Fruit fly (Drosophila melanogaster) whole organism, embryonic: Measurements from ENCODE around the gene raw.

ENCODE experiments used
- CG10267 ChIP-seq: fragments of 200-800 bp; sonication (Bioruptor generic); optimal IDR thresholded peaks from 2 replicates; lab custom pipeline; 2018; ENCODE audit warnings: missing biosample characterization, mild to moderate bottlenecking, missing genetic modification characterization, moderate library complexity
- CG11695 ChIP-seq: fragments of 200-800 bp; sonication (Bioruptor generic); IDR thresholded peaks from 3 replicates; pipeline ENCODE4 v1.3.6; 2022; ENCODE audit warnings: missing biosample characterization, missing genetic modification characterization
- CG13296 ChIP-seq: fragments of 200-800 bp; sonication (Bioruptor generic); optimal IDR thresholded peaks from 3 replicates; lab custom pipeline; 2018; ENCODE audit warnings: missing biosample characterization, mild to moderate bottlenecking, missing genetic modification characterization
- CG14441 ChIP-seq: fragments of 200-800 bp; sonication (Bioruptor generic); IDR thresholded peaks from 2 replicates; pipeline ENCODE4 v1.3.6; 2022; ENCODE audit warnings: missing biosample characterization, missing genetic modification characterization
- CG1602 ChIP-seq: fragments of 200-800 bp; sonication (Bioruptor generic); optimal IDR thresholded peaks from 3 replicates; lab custom pipeline; 2016; ENCODE audit warnings: missing biosample characterization, missing genetic modification characterization
- CG17186 ChIP-seq: fragments of 200-800 bp; sonication (Bioruptor generic); optimal IDR thresholded peaks from 3 replicates; lab custom pipeline; 2017; ENCODE audit warnings: missing biosample characterization, missing genetic modification reagents, missing genetic modification characterization
- CG17361 ChIP-seq: fragments of 200-800 bp; sonication (Bioruptor generic); IDR thresholded peaks from 3 replicates; pipeline ENCODE4 v1.3.6; 2022; ENCODE audit warnings: missing biosample characterization, missing genetic modification characterization
- CG2116 ChIP-seq: fragments of 200-800 bp; sonication (Bioruptor generic); optimal IDR thresholded peaks from 3 replicates; lab custom pipeline; 2018; ENCODE audit warnings: missing biosample characterization, mild to moderate bottlenecking, missing genetic modification characterization
- CG2712 ChIP-seq: fragments of 200-800 bp; optimal IDR thresholded peaks from 3 replicates; lab custom pipeline; 2019; ENCODE audit warnings: missing biosample characterization, mild to moderate bottlenecking, missing genetic modification characterization, moderate library complexity
- CG32767 ChIP-seq: fragments of 200-800 bp; sonication (Bioruptor generic); IDR thresholded peaks from 2 replicates; pipeline ENCODE4 v1.3.6; 2022; ENCODE audit warnings: missing biosample characterization, missing genetic modification characterization
- CG33557 ChIP-seq: fragments of 200-800 bp; sonication (Bioruptor generic); optimal IDR thresholded peaks from 2 replicates; lab custom pipeline; 2019; ENCODE audit warnings: missing biosample characterization, mild to moderate bottlenecking, missing genetic modification characterization, moderate library complexity
- CG3838 ChIP-seq: fragments of 200-800 bp; sonication (Bioruptor generic); optimal IDR thresholded peaks from 3 replicates; lab custom pipeline; 2016; ENCODE audit warnings: missing biosample characterization, missing genetic modification characterization
- CG3995 ChIP-seq: fragments of 200-800 bp; sonication (Bioruptor generic); optimal IDR thresholded peaks from 3 replicates; lab custom pipeline; 2016; ENCODE audit warnings: missing biosample characterization, missing genetic modification characterization
- CG4282 ChIP-seq: fragments of 200-800 bp; sonication (Bioruptor generic); optimal IDR thresholded peaks from 2 replicates; lab custom pipeline; 2016; ENCODE audit warnings: missing biosample characterization, missing genetic modification characterization
- CG4617 ChIP-seq: fragments of 200-800 bp; sonication (Bioruptor generic); optimal IDR thresholded peaks from 3 replicates; lab custom pipeline; 2016; ENCODE audit warnings: missing biosample characterization, missing genetic modification characterization, borderline replicate concordance
- CG5245 ChIP-seq: fragments of 200-800 bp; sonication (Bioruptor generic); optimal IDR thresholded peaks from 3 replicates; lab custom pipeline; 2016; ENCODE audit warnings: missing biosample characterization, missing genetic modification characterization
- CG7556 ChIP-seq: fragments of 200-800 bp; sonication (Bioruptor generic); optimal IDR thresholded peaks from 2 replicates; lab custom pipeline; 2017; ENCODE audit warnings: missing biosample characterization, mild to moderate bottlenecking, missing genetic modification characterization
- CG7963 ChIP-seq: fragments of 200-800 bp; sonication (Bioruptor generic); IDR thresholded peaks from 3 replicates; pipeline ENCODE4 v1.3.6; 2022; ENCODE audit warnings: missing biosample characterization, missing genetic modification characterization; ENCODE audit not compliant: partially characterized antibody
- CG8359 ChIP-seq: fragments of 200-800 bp; sonication (Bioruptor generic); optimal IDR thresholded peaks from 2 replicates; lab custom pipeline; 2017; ENCODE audit warnings: missing biosample characterization, mild to moderate bottlenecking, missing genetic modification characterization, borderline replicate concordance
- CG8765 ChIP-seq: fragments of 200-800 bp; sonication (Bioruptor generic); IDR thresholded peaks from 2 replicates; pipeline ENCODE4 v1.3.6; 2022; ENCODE audit warnings: missing biosample characterization, missing genetic modification characterization
- CG9876 ChIP-seq: fragments of 200-800 bp; sonication (Bioruptor generic); optimal IDR thresholded peaks from 2 replicates; lab custom pipeline; 2016; ENCODE audit warnings: missing biosample characterization, missing genetic modification characterization
- CrebB ChIP-seq: fragments of 200-800 bp; sonication (Bioruptor generic); optimal IDR thresholded peaks from 3 replicates; lab custom pipeline; 2018; ENCODE audit warnings: missing biosample characterization, mild to moderate bottlenecking, missing genetic modification characterization
- E2f2 ChIP-seq: fragments of 200-800 bp; sonication (Bioruptor generic); IDR thresholded peaks from 2 replicates; pipeline ENCODE4 v1.3.6; 2022; ENCODE audit warnings: missing biosample characterization, missing genetic modification characterization
- ERR ChIP-seq: fragments of 200-800 bp; sonication (Bioruptor generic); optimal IDR thresholded peaks from 2 replicates; lab custom pipeline; 2016; ENCODE audit warnings: missing biosample characterization, missing genetic modification characterization
- HLH4C ChIP-seq: fragments of 200-800 bp; sonication (Bioruptor generic); IDR thresholded peaks from 3 replicates; pipeline ENCODE4 v1.3.6; 2022; ENCODE audit warnings: missing biosample characterization, missing genetic modification characterization; ENCODE audit not compliant: partially characterized antibody
- HLHmδ ChIP-seq: fragments of 200-800 bp; sonication (Bioruptor generic); optimal IDR thresholded peaks from 2 replicates; lab custom pipeline; 2018; ENCODE audit warnings: missing biosample characterization, mild to moderate bottlenecking, missing genetic modification characterization, moderate library complexity
- Hey ChIP-seq: fragments of 200-800 bp; sonication (Bioruptor generic); optimal IDR thresholded peaks from 3 replicates; lab custom pipeline; 2018; ENCODE audit warnings: missing biosample characterization, mild to moderate bottlenecking, missing genetic modification characterization
- Lpt ChIP-seq: fragments of >200 bp; optimal IDR thresholded peaks from 2 replicates; lab custom pipeline; 2018; ENCODE audit warnings: missing biosample characterization, missing genetic modification characterization
- NC2α ChIP-seq: fragments of 200-800 bp; sonication (Bioruptor generic); optimal IDR thresholded peaks from 2 replicates; lab custom pipeline; 2016; ENCODE audit warnings: missing biosample characterization, missing genetic modification characterization
- PHDP ChIP-seq: fragments of 200-800 bp; sonication (Bioruptor generic); optimal IDR thresholded peaks from 3 replicates; lab custom pipeline; 2018; ENCODE audit warnings: missing biosample characterization, mild to moderate bottlenecking, missing genetic modification characterization, moderate library complexity
- Six4 ChIP-seq: fragments of 200-800 bp; sonication (Bioruptor generic); optimal IDR thresholded peaks from 2 replicates; lab custom pipeline; 2016; ENCODE audit warnings: missing biosample characterization, missing genetic modification characterization
- Xbp1 ChIP-seq: fragments of 200-800 bp; sonication (Bioruptor generic); optimal IDR thresholded peaks from 3 replicates; lab custom pipeline; 2016; ENCODE audit warnings: missing biosample characterization, mild to moderate bottlenecking, missing genetic modification characterization
- amos ChIP-seq: fragments of 200-800 bp; sonication (Bioruptor generic); IDR thresholded peaks from 2 replicates; pipeline ENCODE4 v1.3.6; 2022; ENCODE audit warnings: missing biosample characterization, missing genetic modification characterization; ENCODE audit not compliant: partially characterized antibody
- ap ChIP-seq: fragments of 200-800 bp; sonication (Bioruptor generic); IDR thresholded peaks from 2 replicates; pipeline ENCODE4 v1.3.6; 2022; ENCODE audit warnings: missing biosample characterization, missing genetic modification characterization
- ato ChIP-seq: fragments of 200-800 bp; sonication (Bioruptor generic); IDR thresholded peaks from 2 replicates; pipeline ENCODE4 v1.3.6; 2022; ENCODE audit warnings: missing biosample characterization, missing genetic modification characterization; ENCODE audit not compliant: partially characterized antibody
- bigmax ChIP-seq: fragments of 200-800 bp; sonication (Bioruptor generic); optimal IDR thresholded peaks from 2 replicates; lab custom pipeline; 2018; ENCODE audit warnings: missing biosample characterization, mild to moderate bottlenecking, missing genetic modification characterization
- btn ChIP-seq: fragments of 200-800 bp; sonication (Bioruptor generic); optimal IDR thresholded peaks from 2 replicates; lab custom pipeline; 2016; ENCODE audit warnings: missing biosample characterization, missing genetic modification characterization
- dimm ChIP-seq: fragments of 200-800 bp; sonication (Bioruptor generic); IDR thresholded peaks from 2 replicates; pipeline ENCODE4 v1.3.6; 2022; ENCODE audit warnings: missing biosample characterization, missing genetic modification characterization
- fru ChIP-seq: fragments of >200 bp; optimal IDR thresholded peaks from 2 replicates; lab custom pipeline; 2017
- gce ChIP-seq: fragments of 200-800 bp; sonication (Bioruptor generic); IDR thresholded peaks from 3 replicates; pipeline ENCODE4 v1.3.6; 2022; ENCODE audit warnings: missing biosample characterization, missing genetic modification characterization
- insv ChIP-seq, 2 experiments: fragments of 200-800 bp; sonication (Bioruptor generic); optimal IDR thresholded peaks; 3 replicates each; lab custom pipeline; 2016 to 2018; ENCODE audit warnings: missing biosample characterization in 2 of 2, missing genetic modification characterization in 2 of 2
- lola ChIP-seq, 3 experiments: fragments of >200 bp in 2 of 3; fragments of 200-800 bp in 1 of 3; sonication (Bioruptor generic) in 1 of 3; optimal IDR thresholded peaks; 2 replicates each; lab custom pipeline; 2017 to 2019; ENCODE audit warnings: missing biosample characterization in 3 of 3, missing genetic modification characterization in 3 of 3, mild to moderate bottlenecking in 1 of 3, moderate library complexity in 1 of 3
- mirr ChIP-seq: fragments of 200-800 bp; sonication (Bioruptor generic); optimal IDR thresholded peaks from 3 replicates; lab custom pipeline; 2018; ENCODE audit warnings: missing biosample characterization, mild to moderate bottlenecking, missing genetic modification characterization
- nom ChIP-seq: fragments of 200-800 bp; sonication (Bioruptor generic); optimal IDR thresholded peaks from 2 replicates; lab custom pipeline; 2017; ENCODE audit warnings: missing biosample characterization, missing genetic modification characterization, mild to moderate bottlenecking, moderate library complexity, missing genetic modification reagents
- odd ChIP-seq: fragments of 200-800 bp; sonication (Bioruptor generic); optimal IDR thresholded peaks from 2 replicates; lab custom pipeline; 2017; ENCODE audit warnings: missing biosample characterization, mild to moderate bottlenecking, missing genetic modification characterization
- pb ChIP-seq: fragments of 200-800 bp; sonication (Bioruptor generic); optimal IDR thresholded peaks from 3 replicates; lab custom pipeline; 2016; ENCODE audit warnings: missing biosample characterization, missing genetic modification characterization
- pita ChIP-seq: fragments of 200-800 bp; sonication (Bioruptor generic); optimal IDR thresholded peaks from 2 replicates; lab custom pipeline; 2017; ENCODE audit warnings: missing biosample characterization, mild to moderate bottlenecking, missing genetic modification characterization
- sima ChIP-seq: fragments of 200-800 bp; sonication (Bioruptor generic); optimal IDR thresholded peaks from 2 replicates; lab custom pipeline; 2016; ENCODE audit warnings: missing biosample characterization, missing genetic modification characterization
- so ChIP-seq: fragments of 200-800 bp; sonication (Bioruptor generic); IDR thresholded peaks from 3 replicates; pipeline ENCODE4 v1.3.6; 2022; ENCODE audit warnings: missing biosample characterization, missing genetic modification characterization
- sqz ChIP-seq: fragments of 200-800 bp; sonication (Bioruptor generic); optimal IDR thresholded peaks from 3 replicates; lab custom pipeline; 2018; ENCODE audit warnings: missing biosample characterization, mild to moderate bottlenecking, missing genetic modification characterization
- tio ChIP-seq: fragments of 200-800 bp; sonication (Bioruptor generic); optimal IDR thresholded peaks from 2 replicates; lab custom pipeline; 2017; ENCODE audit warnings: missing biosample characterization, missing genetic modification characterization, inconsistent platforms
- usp ChIP-seq: fragments of >200 bp; optimal IDR thresholded peaks from 2 replicates; lab custom pipeline; 2017; ENCODE audit warnings: missing biosample characterization, missing genetic modification characterization
- wor ChIP-seq: fragments of 200-800 bp; sonication (Bioruptor generic); IDR thresholded peaks from 2 replicates; pipeline ENCODE4 v1.3.6; 2022; ENCODE audit warnings: missing biosample characterization, missing genetic modification characterization

The raw gene

dm6 chr2L:8719757-8720156, 20.7 kb downstream of the raw start (continued):
- TF ChIP-seq CG7556 (no peak), amos (GFP tag; lab: Robert Waterston, UW) (no peak), CG13296 (peak; percentile 4), bigmax (GFP tag; lab: Kevin White, UChicago) (no peak), odd (GFP tag; lab: Kevin White, UChicago) (no peak), Lpt (GFP tag; lab: Kevin White, UChicago) (no peak), CG8765 (GFP tag; lab: Robert Waterston, UW) (no peak), CG11695 (GFP tag; lab: Robert Waterston, UW) (no peak), HLH4C (no peak), mirr (GFP tag; lab: Kevin White, UChicago) (peak; percentile 68), fru (no peak), CG3838 (GFP tag; lab: Kevin White, UChicago) (no peak), CG17361 (GFP tag; lab: Robert Waterston, UW) (no peak), E2f2 (GFP tag; lab: Robert Waterston, UW) (no peak), ERR (no peak), CG10267 (no peak), HLHmδ (GFP tag; lab: Kevin White, UChicago) (no peak), btn (GFP tag; lab: Kevin White, UChicago) (no peak), CG5245 (GFP tag; lab: Kevin White, UChicago) (no peak), tio (no peak), CG2116 (no peak), usp (no peak), CG17186 (GFP tag; lab: Kevin White, UChicago) (no peak), pb (GFP tag; lab: Kevin White, UChicago) (no peak), gce (GFP tag; lab: Robert Waterston, UW) (no peak), CG2712 (no peak), CG33557 (GFP tag; lab: Kevin White, UChicago) (no peak), CG1602 (GFP tag; lab: Kevin White, UChicago) (no peak), Six4 (no peak), lola (GFP tag; optimal IDR thresholded peaks at IDR 0.05; lab: Kevin White, UChicago) (no peak), CG14441 (GFP tag; lab: Robert Waterston, UW) (no peak), CrebB (tag; lab: Kevin White, UChicago) (no peak), CG9876 (GFP tag; lab: Kevin White, UChicago) (no peak), ap (no peak), CG7963 (GFP tag; lab: Robert Waterston, UW) (no peak), wor (GFP tag; lab: Robert Waterston, UW) (no peak), sima (GFP tag; lab: Kevin White, UChicago) (no peak), CG32767 (no peak), dimm (no peak), NC2α (GFP tag; lab: Kevin White, UChicago) (no peak), PHDP (tag; lab: Kevin White, UChicago) (no peak), Hey (tag; lab: Kevin White, UChicago) (peak; percentile 37), CG4282 (GFP tag; lab: Kevin White, UChicago) (no peak), CG3995 (GFP tag; lab: Kevin White, UChicago) (no peak), Xbp1 (GFP tag; lab: Kevin White, UChicago) (no peak), so (no peak), nom (no peak), CG4617 (GFP tag; lab: Kevin White, UChicago) (no peak), insv (GFP tag; optimal IDR thresholded peaks at IDR 0.05; lab: Kevin White, UChicago) (no peak), pita (GFP tag; lab: Kevin White, UChicago) (no peak), CG8359 (GFP tag; lab: Kevin White, UChicago) (no peak), sqz (GFP tag; lab: Kevin White, UChicago) (peak; percentile 32), ato (no peak)
